Worm (Caenorhabditis elegans) whole organism, L2 larva: ENCODE results near the gene spe-39.

Experiments used
- ceh-82 ChIP-seq: fragments of 150-350 bp; optimal IDR thresholded peaks from 2 replicates; lab custom pipeline; 2014; ENCODE audit warnings: missing biosample characterization, missing genetic modification characterization
- elt-1 ChIP-seq: fragments of 150-350 bp; optimal IDR thresholded peaks from 2 replicates; lab custom pipeline; 2014; ENCODE audit warnings: missing biosample characterization, missing genetic modification characterization
- elt-3 ChIP-seq: sonication (generic microtip); optimal IDR thresholded peaks from 2 replicates; lab custom pipeline; 2017; ENCODE audit warnings: missing biosample characterization, missing genetic modification characterization
- nhr-12 ChIP-seq: fragments of 150-350 bp; optimal IDR thresholded peaks from 2 replicates; lab custom pipeline; 2014; ENCODE audit warnings: missing biosample characterization, missing genetic modification characterization
- nhr-77 ChIP-seq: fragments of 150-350 bp; optimal IDR thresholded peaks from 2 replicates; lab custom pipeline; 2014; ENCODE audit warnings: missing biosample characterization, missing genetic modification characterization
- sem-4 ChIP-seq: fragments of 150-350 bp; optimal IDR thresholded peaks from 2 replicates; lab custom pipeline; 2014; ENCODE audit warnings: missing biosample characterization, missing genetic modification reagents, missing genetic modification characterization
- unc-55 ChIP-seq: fragments of 150-350 bp; sonication (generic microtip); optimal IDR thresholded peaks from 3 replicates; lab custom pipeline; 2014; ENCODE audit warnings: missing biosample characterization, missing genetic modification reagents, missing genetic modification characterization

DNA sequence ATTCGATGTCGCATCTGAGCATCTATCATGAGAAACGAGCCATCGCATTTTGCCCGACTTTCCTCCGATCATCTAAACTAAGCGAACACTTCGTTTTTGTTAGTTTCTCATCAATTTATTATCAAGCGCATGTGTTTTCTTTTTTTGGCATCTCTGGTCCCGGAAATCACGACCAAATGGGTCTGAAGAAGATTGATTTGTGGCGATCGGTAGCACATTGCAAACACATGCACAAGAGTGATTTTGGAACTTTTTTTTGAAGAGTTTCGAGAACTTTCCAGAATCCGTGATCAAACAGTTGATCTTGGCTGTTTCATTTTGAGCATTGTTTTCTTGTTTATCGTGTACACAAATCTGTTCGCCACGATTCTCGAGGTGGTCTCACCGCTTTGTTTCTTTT lies 32.0 kb upstream of the spe-39 start:
- TF ChIP-seq ceh-82 (tag; lab: Kevin White, UChicago) = no peak
- TF ChIP-seq sem-4 = no peak
- TF ChIP-seq unc-55 = no peak
- TF ChIP-seq elt-3 (tag; lab: Kevin White, UChicago) = no peak
- TF ChIP-seq elt-1 = no peak
- no peak for TF ChIP-seq nhr-77 (tag; lab: Kevin White, UChicago)
- no peak for TF ChIP-seq nhr-12
